Fruit fly (Drosophila melanogaster) whole organism, larva: Measurements from ENCODE around the gene CG10154.

ENCODE experiments used
- noc ChIP-seq: fragments of 200-800 bp; sonication (Bioruptor generic); optimal IDR thresholded peaks from 3 replicates; lab custom pipeline; 2019; ENCODE audit warnings: missing biosample characterization, mild to moderate bottlenecking, missing genetic modification characterization, moderate library complexity

CG10154 gene

dm6 chr3L:13450177-13450793, 13.3 kb upstream of the CG10154 start, which contains the start of the genes JMJD7 and CG10738:
JMJD7 (minus strand) TSS chr3L:13450283.
CG10738 (plus strand) TSS chr3L:13450770.
- no peak for TF ChIP-seq noc (tag; lab: Kevin White, UChicago)

DNA sequence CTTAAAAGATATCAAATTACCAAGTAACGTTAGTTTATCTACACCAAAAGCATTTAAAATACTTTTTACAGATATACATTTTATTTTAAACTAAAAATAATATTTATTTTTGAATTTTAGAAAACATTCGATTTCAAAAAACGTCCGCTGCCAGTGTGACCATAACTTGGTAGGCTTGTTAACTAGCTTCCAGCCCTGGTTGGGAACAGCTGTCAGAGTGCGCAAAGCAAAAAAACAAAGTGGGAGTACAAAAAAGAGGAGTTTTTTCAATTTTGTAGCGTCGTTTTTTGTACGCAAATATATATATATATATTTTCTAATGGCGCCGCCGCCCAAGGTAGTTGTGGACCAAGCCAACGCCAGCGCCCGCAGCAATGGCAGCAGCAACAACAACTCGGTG, 5.5 kb upstream of the CG10154 start, which contains the start of gene cmb:
TSS of gene cmb (plus strand) at position 195 of the 400 bp plus-strand sequence.
- TF ChIP-seq noc (tag; lab: Kevin White, UChicago), result no peak

dm6 chr3L:13440370-13440960, 3.5 kb upstream of the CG10154 start, which contains the start of the genes CG10140 and CG14109:
CG10140 (minus strand) TSS chr3L:13440470.
CG14109 (plus strand) TSS chr3L:13440910.
- no peak for TF ChIP-seq noc (tag; lab: Kevin White, UChicago)

- TF ChIP-seq noc (tag; lab: Kevin White, UChicago), result no peak
Measured at dm6 chr3L:13437654-13438053, 718 bp upstream of the CG10154 start, which contains the start of gene CG10725. CG10725 (plus strand) TSS chr3L:13437954.

DNA sequence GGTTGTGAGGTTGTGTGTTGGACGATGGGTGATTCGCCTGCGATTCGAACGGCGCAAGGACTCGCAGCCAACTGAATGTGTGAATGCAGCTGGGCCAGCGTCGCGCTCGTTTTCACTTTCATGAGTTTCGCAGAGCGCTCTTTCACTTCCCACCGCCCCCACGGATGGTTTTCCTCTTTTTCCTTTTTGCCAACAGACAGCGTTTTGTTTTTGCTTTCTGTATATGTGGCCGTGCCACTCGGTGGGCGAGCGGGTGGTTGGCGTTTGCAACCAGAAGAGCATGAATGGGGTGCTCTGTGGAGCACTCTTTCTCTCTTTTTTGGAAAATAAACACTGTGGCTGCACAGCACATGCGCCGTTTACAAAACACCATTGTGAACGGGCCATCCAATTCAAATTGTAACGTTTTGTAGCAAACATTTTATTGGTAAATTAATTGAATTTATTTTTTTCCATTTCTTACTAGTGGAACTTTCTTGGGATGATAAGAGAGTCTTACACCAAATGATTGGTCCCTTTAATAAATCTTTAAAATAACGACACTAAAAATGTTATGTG, 1.7 kb downstream of the CG10154 start, which contains the start of gene CG10713:
TSS of gene CG10713 (minus strand) at position 60 of the 558 bp plus-strand sequence.
- no peak for TF ChIP-seq noc (tag; lab: Kevin White, UChicago)

dm6 chr3L:13433522-13433921, 3.4 kb downstream of the CG10154 start:
- no peak for TF ChIP-seq noc (tag; lab: Kevin White, UChicago)

- TF ChIP-seq noc (tag; lab: Kevin White, UChicago), result no peak
Measured at dm6 chr3L:13432791-13433190, 4.1 kb downstream of the CG10154 start.

DNA sequence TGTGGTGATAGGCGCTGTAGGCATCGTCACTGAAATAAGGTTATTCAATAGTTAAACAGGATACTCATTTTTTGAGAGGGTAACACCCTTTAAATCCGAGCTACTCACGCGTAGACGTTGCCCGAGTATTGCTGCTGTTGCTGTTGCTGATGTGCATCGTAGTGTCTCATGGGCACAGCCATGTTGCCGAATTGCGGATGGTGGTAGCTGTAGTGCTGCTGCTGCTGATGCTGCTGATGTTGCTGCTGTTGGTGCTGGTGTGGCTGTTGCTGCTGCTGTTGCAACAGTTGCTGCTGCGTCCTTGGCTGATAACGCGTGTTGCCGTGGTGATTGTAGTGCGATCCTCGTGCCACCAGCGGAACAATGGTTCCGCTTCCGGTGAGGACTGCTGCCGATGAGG, 6.8 kb downstream of the CG10154 start:
- no peak for TF ChIP-seq noc (tag; lab: Kevin White, UChicago)

DNA sequence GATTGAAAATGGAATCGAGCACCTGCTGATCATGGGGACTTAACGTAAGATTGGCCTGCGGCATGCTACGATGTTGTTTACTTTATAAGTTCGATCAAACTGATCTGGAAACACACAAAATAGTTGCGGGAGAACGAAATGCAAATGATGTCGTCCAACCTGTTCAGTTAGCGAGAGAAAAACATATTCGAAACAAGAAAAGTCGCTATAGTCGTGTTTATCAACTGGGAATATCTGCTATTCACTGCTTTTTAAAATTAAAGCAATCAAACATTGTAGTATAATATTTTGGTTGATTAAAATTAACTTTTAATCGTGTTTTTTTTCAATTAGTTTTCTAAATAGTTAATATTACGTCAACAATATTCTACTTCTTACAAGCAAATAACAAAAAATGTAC, 10.4 kb downstream of the CG10154 start, which contains the start of gene CG14105:
TSS of gene CG14105 (minus strand) at position 101 of the 400 bp plus-strand sequence.
- no peak for TF ChIP-seq noc (tag; lab: Kevin White, UChicago)

DNA sequence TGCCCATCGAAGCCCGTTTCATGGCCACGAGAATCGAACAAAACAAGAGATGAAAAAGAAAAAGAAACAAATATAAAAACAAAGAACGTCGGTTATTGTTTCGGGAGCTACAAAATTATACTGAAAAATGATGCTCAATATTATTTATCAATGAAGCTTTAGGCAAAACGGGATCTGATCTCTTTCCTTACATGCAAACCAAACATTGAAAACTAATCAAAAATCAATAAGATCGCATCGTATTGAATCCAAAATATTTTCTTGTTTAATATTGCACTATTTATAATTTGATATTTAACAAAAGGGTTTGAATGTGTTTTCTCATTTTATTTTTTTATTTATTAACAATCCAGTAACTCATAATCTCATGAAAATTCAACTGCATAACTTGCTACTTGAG, 11.4 kb downstream of the CG10154 start, which contains the start of gene CG14106:
TSS of gene CG14106 (minus strand) at position 101 of the 400 bp plus-strand sequence.
- TF ChIP-seq noc (tag; lab: Kevin White, UChicago), result no peak

dm6 chr3L:13424068-13424467, 12.9 kb downstream of the CG10154 start, which contains the start of gene CG33263:
CG33263 (minus strand) TSS chr3L:13424168.
- TF ChIP-seq noc (tag; lab: Kevin White, UChicago), result no peak

- TF ChIP-seq noc (tag; lab: Kevin White, UChicago), result no peak
Measured at dm6 chr3L:13422286-13422787, 14.6 kb downstream of the CG10154 start, which contains the start of gene CG32121. CG32121 (minus strand) TSS chr3L:13422336.

- no peak for TF ChIP-seq noc (tag; lab: Kevin White, UChicago)
Measured at dm6 chr3L:13420212-13420611, 16.7 kb downstream of the CG10154 start.

- no peak for TF ChIP-seq noc (tag; lab: Kevin White, UChicago)
Measured at dm6 chr3L:13412886-13413224, 24.1 kb downstream of the CG10154 start.

dm6 chr3L:13412200-13412885, 24.6 kb downstream of the CG10154 start, which contains the start of the genes CG10222 and flr:
CG10222 (minus strand) TSS chr3L:13412453.
flr (plus strand) TSS chr3L:13412843.
- TF ChIP-seq noc (tag; lab: Kevin White, UChicago), result no peak
